Worm (Caenorhabditis elegans) whole organism, young adult: ENCODE data around the gene F35E12.10.

Experiments
- B0019.2 ChIP-seq: fragments of 200-800 bp; sonication (Bioruptor generic); conservative IDR thresholded peaks from 2 replicates; pipeline ENCODE4 v1.3.6; 2022; ENCODE audit warnings: missing genetic modification reagents, missing genetic modification characterization, missing compliant biosample characterization
- B0035.1 ChIP-seq: sonication (generic microtip); optimal IDR thresholded peaks from 2 replicates; lab custom pipeline; 2016; ENCODE audit warnings: missing genetic modification characterization, mild to moderate bottlenecking, missing compliant biosample characterization, missing genotype, missing genetic modification reagents
- F23B12.7 ChIP-seq: sonication (generic microtip); optimal IDR thresholded peaks from 2 replicates; lab custom pipeline; 2017; ENCODE audit warnings: missing genetic modification characterization, mild to moderate bottlenecking, missing compliant biosample characterization, antibody characterized with exemption, moderate library complexity; ENCODE audit not compliant: insufficient read depth
- F55B11.4 ChIP-seq: sonication (generic microtip); optimal IDR thresholded peaks from 2 replicates; lab custom pipeline; 2016; ENCODE audit warnings: missing compliant biosample characterization, missing genetic modification characterization, borderline replicate concordance; ENCODE audit not compliant: insufficient read depth
- Y67H2A.10 ChIP-seq: fragments of 200-800 bp; sonication (Bioruptor generic); conservative IDR thresholded peaks from 2 replicates; pipeline ENCODE4 v1.3.6; 2022; ENCODE audit warnings: missing genetic modification reagents, missing genetic modification characterization, missing compliant biosample characterization
- Y95B8A.8 ChIP-seq: fragments of 200-800 bp; sonication (Bioruptor generic); IDR thresholded peaks from 2 replicates; pipeline ENCODE4 v1.3.6; 2022; ENCODE audit warnings: missing genetic modification reagents, missing genetic modification characterization, missing compliant biosample characterization
- ZK185.1 ChIP-seq: sonication (generic microtip); optimal IDR thresholded peaks from 2 replicates; lab custom pipeline; 2016; ENCODE audit warnings: mild to moderate bottlenecking, missing genetic modification characterization, missing compliant biosample characterization; ENCODE audit not compliant: poor library complexity, severe bottlenecking
- akir-1 ChIP-seq: fragments of 200-800 bp; sonication (Bioruptor generic); optimal IDR thresholded peaks from 2 replicates; lab custom pipeline; 2018; ENCODE audit warnings: mild to moderate bottlenecking, missing genetic modification characterization, moderate library complexity, missing compliant biosample characterization
- ama-1 ChIP-seq, 3 experiments: fragments of 150-350 bp in 1 of 3; sonication (generic microtip) in 2 of 3; optimal IDR thresholded peaks; 2 replicates each; lab custom pipeline; 2014 to 2018; ENCODE audit warnings: missing biosample characterization in 2 of 3, missing genetic modification characterization in 2 of 3, missing genetic modification reagents in 2 of 3
- athp-1 ChIP-seq: sonication (generic microtip); optimal IDR thresholded peaks from 2 replicates; lab custom pipeline; 2017; ENCODE audit warnings: mild to moderate bottlenecking, missing genetic modification characterization, missing compliant biosample characterization
- ccch-3 ChIP-seq: fragments of 200-800 bp; sonication (Bioruptor generic); optimal IDR thresholded peaks from 2 replicates; lab custom pipeline; 2018; ENCODE audit warnings: mild to moderate bottlenecking, missing genetic modification characterization, missing compliant biosample characterization
- ceh-100 ChIP-seq: fragments of 200-800 bp; sonication (Bioruptor generic); IDR thresholded peaks from 2 replicates; pipeline ENCODE4 v1.3.6; 2022; ENCODE audit warnings: missing genetic modification reagents, missing genetic modification characterization, missing compliant biosample characterization
- ceh-27 ChIP-seq: fragments of 200-800 bp; sonication (Bioruptor generic); optimal IDR thresholded peaks from 2 replicates; lab custom pipeline; 2018; ENCODE audit warnings: mild to moderate bottlenecking, missing genetic modification characterization, moderate library complexity, missing compliant biosample characterization
- ceh-58 ChIP-seq: fragments of 200-800 bp; sonication (Bioruptor generic); IDR thresholded peaks from 2 replicates; pipeline ENCODE4 v1.3.6; 2022; ENCODE audit warnings: missing genetic modification characterization, missing compliant biosample characterization
- ceh-91 ChIP-seq: fragments of 200-800 bp; sonication (Bioruptor generic); IDR thresholded peaks from 2 replicates; pipeline ENCODE4 v1.3.6; 2022; ENCODE audit warnings: missing genetic modification reagents, missing genetic modification characterization, missing compliant biosample characterization
- dox-1 ChIP-seq: fragments of 200-800 bp; sonication (Bioruptor generic); IDR thresholded peaks from 2 replicates; pipeline ENCODE4 v1.3.6; 2022; ENCODE audit warnings: missing genetic modification reagents, missing genetic modification characterization, missing compliant biosample characterization
- dpff-1 ChIP-seq: sonication (generic microtip); optimal IDR thresholded peaks from 2 replicates; lab custom pipeline; 2017; ENCODE audit warnings: mild to moderate bottlenecking, missing genetic modification characterization, missing compliant biosample characterization
- efl-1 ChIP-seq: fragments of 150-350 bp; optimal IDR thresholded peaks from 2 replicates; lab custom pipeline; 2014; ENCODE audit warnings: missing biosample characterization, missing genetic modification reagents, missing genetic modification characterization
- egl-18 ChIP-seq: fragments of 200-800 bp; sonication (Bioruptor generic); IDR thresholded peaks from 2 replicates; pipeline ENCODE4 v1.3.6; 2022; ENCODE audit warnings: missing genetic modification reagents, missing genetic modification characterization, missing compliant biosample characterization
- fkh-3 ChIP-seq: sonication (generic microtip); optimal IDR thresholded peaks from 2 replicates; lab custom pipeline; 2016; ENCODE audit warnings: mild to moderate bottlenecking, missing genetic modification characterization, missing compliant biosample characterization
- hmg-1.2 ChIP-seq: fragments of 200-800 bp; sonication (Bioruptor generic); IDR thresholded peaks from 2 replicates; pipeline ENCODE4 v1.3.6; 2022; ENCODE audit warnings: missing genetic modification reagents, missing genetic modification characterization, missing compliant biosample characterization
- hsf-1 ChIP-seq: fragments of 200-800 bp; sonication (Bioruptor generic); IDR thresholded peaks from 2 replicates; pipeline ENCODE4 v1.3.6; 2022; ENCODE audit warnings: missing genetic modification reagents, missing genetic modification characterization, missing compliant biosample characterization
- let-526 ChIP-seq: fragments of 200-800 bp; sonication (Bioruptor generic); IDR thresholded peaks from 2 replicates; pipeline ENCODE4 v1.3.6; 2022; ENCODE audit warnings: missing genetic modification reagents, missing genetic modification characterization, missing compliant biosample characterization
- let-607 ChIP-seq, 2 experiments: fragments of 200-800 bp in 1 of 2; sonication (Bioruptor generic) in 1 of 2; sonication (generic microtip) in 1 of 2; optimal IDR thresholded peaks; 2 replicates each; lab custom pipeline; 2016 to 2018; ENCODE audit warnings: mild to moderate bottlenecking in 2 of 2, missing compliant biosample characterization in 2 of 2, missing genetic modification characterization in 2 of 2, moderate library complexity in 2 of 2, missing genotype in 1 of 2
- lin-35 ChIP-seq, 3 experiments: fragments of 150-350 bp in 2 of 3; sonication (generic microtip) in 1 of 3; optimal IDR thresholded peaks; 2 replicates each; lab custom pipeline; 2014 to 2018; ENCODE audit warnings: missing biosample characterization in 3 of 3, missing genetic modification characterization in 3 of 3, missing genetic modification reagents in 3 of 3
- mcd-1 ChIP-seq: fragments of 200-800 bp; sonication (Bioruptor generic); IDR thresholded peaks from 2 replicates; pipeline ENCODE4 v1.3.6; 2022; ENCODE audit warnings: missing genetic modification reagents, missing genetic modification characterization, missing compliant biosample characterization
- mel-28 ChIP-seq: sonication (generic microtip); optimal IDR thresholded peaks from 2 replicates; lab custom pipeline; 2016; ENCODE audit warnings: borderline replicate concordance, mild to moderate bottlenecking, missing genetic modification characterization, missing compliant biosample characterization
- mxl-1 ChIP-seq: sonication (generic microtip); optimal IDR thresholded peaks from 2 replicates; lab custom pipeline; 2016; ENCODE audit warnings: missing genetic modification characterization, missing compliant biosample characterization
- nhr-80 ChIP-seq: sonication (generic microtip); optimal IDR thresholded peaks from 2 replicates; lab custom pipeline; 2016; ENCODE audit warnings: missing genetic modification characterization, missing compliant biosample characterization
- nhr-90 ChIP-seq: sonication (generic microtip); optimal IDR thresholded peaks from 2 replicates; lab custom pipeline; 2016; ENCODE audit warnings: missing genotype, mild to moderate bottlenecking, missing genetic modification characterization, missing compliant biosample characterization
- pbrm-1 ChIP-seq: fragments of 200-800 bp; sonication (Bioruptor generic); IDR thresholded peaks from 2 replicates; pipeline ENCODE4 v1.3.6; 2022; ENCODE audit warnings: missing genetic modification reagents, missing genetic modification characterization, missing compliant biosample characterization
- rcor-1 ChIP-seq: fragments of 200-800 bp; sonication (Bioruptor generic); IDR thresholded peaks from 2 replicates; pipeline ENCODE4 v1.3.6; 2022; ENCODE audit warnings: missing genetic modification reagents, missing genetic modification characterization, missing compliant biosample characterization
- repo-1 ChIP-seq: sonication (generic microtip); optimal IDR thresholded peaks from 2 replicates; lab custom pipeline; 2017; ENCODE audit warnings: mild to moderate bottlenecking, missing genetic modification characterization, missing compliant biosample characterization
- rpc-1 ChIP-seq, 2 experiments: fragments of 150-350 bp in 1 of 2; sonication (generic microtip) in 1 of 2; optimal IDR thresholded peaks; 2 replicates each; lab custom pipeline; 2014 to 2018; ENCODE audit warnings: missing biosample characterization in 1 of 2, missing genetic modification characterization in 1 of 2, missing genetic modification reagents in 1 of 2, missing genotype in 1 of 2
- snpc-1.1 ChIP-seq: sonication (generic microtip); optimal IDR thresholded peaks from 2 replicates; lab custom pipeline; 2017; ENCODE audit warnings: missing genetic modification characterization, mild to moderate bottlenecking, missing compliant biosample characterization, antibody characterized with exemption, moderate library complexity, missing genotype, missing genetic modification reagents; ENCODE audit not compliant: insufficient read depth
- snpc-4 ChIP-seq, 5 experiments: fragments of 150-350 bp in 1 of 5; sonication (generic microtip) in 4 of 5; optimal IDR thresholded peaks; 2 replicates each; lab custom pipeline; 2014 to 2018; ENCODE audit warnings: missing genetic modification characterization in 5 of 5, missing biosample characterization in 3 of 5, antibody characterized with exemption in 2 of 5, mild to moderate bottlenecking in 2 of 5, missing compliant biosample characterization in 2 of 5, missing genotype in 2 of 5, moderate library complexity in 2 of 5, missing genetic modification reagents in 1 of 5
- tbp1 ChIP-seq: fragments of 200-800 bp; sonication (Bioruptor generic); optimal IDR thresholded peaks from 2 replicates; lab custom pipeline; 2018; ENCODE audit warnings: mild to moderate bottlenecking, missing genetic modification characterization, missing compliant biosample characterization
- tlf-1 ChIP-seq: fragments of 200-800 bp; sonication (Bioruptor generic); optimal IDR thresholded peaks from 2 replicates; lab custom pipeline; 2018; ENCODE audit warnings: mild to moderate bottlenecking, missing genetic modification characterization, missing compliant biosample characterization
- unc-130 ChIP-seq: sonication (generic microtip); optimal IDR thresholded peaks from 2 replicates; lab custom pipeline; 2016; ENCODE audit warnings: missing genetic modification reagents, missing genetic modification characterization, missing compliant biosample characterization
- ztf-18 ChIP-seq: sonication (generic microtip); optimal IDR thresholded peaks from 2 replicates; lab custom pipeline; 2016; ENCODE audit warnings: missing genotype, mild to moderate bottlenecking, missing genetic modification characterization, missing compliant biosample characterization

Gene F35E12.10

ce11 chrV:13789362-13789761 is 40.8 kb upstream of the F35E12.10 start (continued):
- TF ChIP-seq B0019.2 (GFP tag; lab: Robert Waterston, UW): no peak
- peak; percentile 48 for TF ChIP-seq ztf-18 (tag; lab: Kevin White, UChicago)
- TF ChIP-seq egl-18 (GFP tag; lab: Robert Waterston, UW): no peak
- no peak for TF ChIP-seq ccch-3 (GFP tag; lab: Kevin White, UChicago)
- no peak for TF ChIP-seq efl-1 (GFP tag; lab: Kevin White, UChicago)
- TF ChIP-seq tbp1 (GFP tag; lab: Kevin White, UChicago): peak; percentile 22
- no peak for TF ChIP-seq snpc-1.1 (tag; lab: Kevin White, UChicago)
- no peak for TF ChIP-seq ceh-58 (GFP tag; lab: Robert Waterston, UW)
- no peak for TF ChIP-seq repo-1 (tag; lab: Kevin White, UChicago)
- no peak for TF ChIP-seq F55B11.4 (tag; lab: Kevin White, UChicago)
- 0 out of 2 replicates have a peak, but pooled peaks have one; percentile 24 for TF ChIP-seq pbrm-1 (GFP tag; lab: Robert Waterston, UW)
- peak; percentile 59; the same call in 1 of the 2 replicates for TF ChIP-seq hmg-1.2 (GFP tag; lab: Robert Waterston, UW)
- TF ChIP-seq rpc-1 (optimal IDR thresholded peaks at IDR 0.05; lab: Kevin White, UChicago): no peak
- TF ChIP-seq rpc-1 (tag; optimal IDR thresholded peaks at IDR 0.05; lab: Kevin White, UChicago): no peak
- TF ChIP-seq nhr-90 (tag; lab: Kevin White, UChicago): peak; percentile 23
- no peak for TF ChIP-seq fkh-3
- TF ChIP-seq mxl-1: no peak
- TF ChIP-seq B0035.1 (tag; lab: Kevin White, UChicago): no peak
- peak; percentile 26 for TF ChIP-seq tlf-1 (GFP tag; lab: Kevin White, UChicago)
- TF ChIP-seq let-607 (tag; optimal IDR thresholded peaks at IDR 0.05; lab: Kevin White, UChicago): peak in 1 of 2 experiments; percentile 41
- peak; percentile 93 for TF ChIP-seq nhr-80 (tag; lab: Kevin White, UChicago)
- TF ChIP-seq let-526: peak; percentile 61; the same call in 1 of the 2 replicates
- TF ChIP-seq lin-35 (GFP tag; optimal IDR thresholded peaks at IDR 0.05; lab: Kevin White, UChicago): peak in 1 of 3 experiments; percentile 56
- TF ChIP-seq rcor-1 (GFP tag; lab: Robert Waterston, UW): peak; percentile 24; the same call in 1 of the 2 replicates
- peak; percentile 25; the same call in 1 of the 2 replicates for TF ChIP-seq ceh-100 (GFP tag; lab: Robert Waterston, UW)
- peak; percentile 12 for TF ChIP-seq ama-1 (optimal IDR thresholded peaks at IDR 0.05; lab: Kevin White, UChicago)
- TF ChIP-seq ama-1 (GFP tag; optimal IDR thresholded peaks at IDR 0.05; lab: Kevin White, UChicago): no peak
- peak; percentile 79 for TF ChIP-seq dox-1 (GFP tag; lab: Robert Waterston, UW)
- peak; percentile 7 for TF ChIP-seq ZK185.1 (tag; lab: Kevin White, UChicago)
- TF ChIP-seq ceh-27 (GFP tag; lab: Kevin White, UChicago): peak; percentile 76
- peak; percentile 1 for TF ChIP-seq athp-1
- TF ChIP-seq hsf-1 (GFP tag; lab: Robert Waterston, UW): no peak; the same call in 1 of the 2 replicates
- TF ChIP-seq akir-1: no peak
- peak; percentile 70 for TF ChIP-seq F23B12.7 (tag; lab: Kevin White, UChicago)
- TF ChIP-seq Y67H2A.10 (GFP tag; lab: Robert Waterston, UW): no peak
- TF ChIP-seq mcd-1 (GFP tag; lab: Robert Waterston, UW): peak; percentile 79
- no peak for TF ChIP-seq unc-130 (GFP tag; lab: Kevin White, UChicago)
- TF ChIP-seq snpc-4 (GFP tag; optimal IDR thresholded peaks at IDR 0.05; lab: Kevin White, UChicago): no peak
- peak; percentile 16 to 64 (median 48) for TF ChIP-seq snpc-4 (tag; optimal IDR thresholded peaks at IDR 0.05; lab: Kevin White, UChicago)
- no peak for TF ChIP-seq ceh-91 (GFP tag; lab: Robert Waterston, UW)
- TF ChIP-seq dpff-1: no peak
- no peak for TF ChIP-seq mel-28 (tag; lab: Kevin White, UChicago)
- TF ChIP-seq Y95B8A.8 (GFP tag; lab: Robert Waterston, UW): peak; percentile 73; the same call in 1 of the 2 replicates
